Worm (Caenorhabditis elegans): Measurements from ENCODE around the gene C50F4.8.

- TF ChIP-seq snpc-4 (tag; optimal IDR thresholded peaks at IDR 0.05): no peak
- TF ChIP-seq nhr-28 (tag; optimal IDR thresholded peaks at IDR 0.05): no peak
- TF ChIP-seq nhr-76 (tag; optimal IDR thresholded peaks at IDR 0.05): no peak
- TF ChIP-seq hlh-1 (tag; optimal IDR thresholded peaks at IDR 0.05): peak; percentile 40
These were observed 15.4 kb downstream of the C50F4.8 start for ce11 chrV:9503152-9503817.
